Fruit fly (Drosophila melanogaster) whole organism, embryonic: ENCODE data around the gene CG15445.

Source experiments
- Atf-2 ChIP-seq: fragments of 200-800 bp; sonication (Bioruptor generic); optimal IDR thresholded peaks from 2 replicates; lab custom pipeline; 2016; ENCODE audit warnings: missing biosample characterization, missing genetic modification characterization
- CG12071 ChIP-seq: fragments of 200-800 bp; sonication (Bioruptor generic); optimal IDR thresholded peaks from 3 replicates; lab custom pipeline; 2018; ENCODE audit warnings: missing biosample characterization, mild to moderate bottlenecking, missing genetic modification characterization
- CG13123 ChIP-seq: fragments of 200-800 bp; sonication (Bioruptor generic); optimal IDR thresholded peaks from 2 replicates; lab custom pipeline; 2016; ENCODE audit warnings: missing biosample characterization, missing genetic modification characterization
- CG14050 ChIP-seq: fragments of 200-800 bp; sonication (Bioruptor generic); IDR thresholded peaks from 3 replicates; pipeline ENCODE4 v1.3.6; 2022; ENCODE audit warnings: missing biosample characterization, missing genetic modification characterization
- CG17612 ChIP-seq: fragments of 200-800 bp; sonication (Bioruptor generic); IDR thresholded peaks from 2 replicates; pipeline ENCODE4 v1.3.6; 2022; ENCODE audit warnings: missing biosample characterization, missing genetic modification characterization
- CG2199 ChIP-seq: fragments of 200-800 bp; sonication (Bioruptor generic); IDR thresholded peaks from 3 replicates; pipeline ENCODE4 v1.3.6; 2022; ENCODE audit warnings: missing biosample characterization, missing genetic modification characterization
- CG31365 ChIP-seq: fragments of 200-800 bp; sonication (Bioruptor generic); optimal IDR thresholded peaks from 2 replicates; lab custom pipeline; 2018; ENCODE audit warnings: missing biosample characterization, mild to moderate bottlenecking, missing genetic modification characterization
- CG4404 ChIP-seq: fragments of 200-800 bp; sonication (Bioruptor generic); IDR thresholded peaks from 2 replicates; pipeline ENCODE4 v1.3.6; 2022; ENCODE audit warnings: missing biosample characterization, missing genetic modification characterization
- CG4424 ChIP-seq: fragments of 200-800 bp; sonication (Bioruptor generic); optimal IDR thresholded peaks from 3 replicates; lab custom pipeline; 2016; ENCODE audit warnings: missing biosample characterization, missing genetic modification characterization
- CG4820 ChIP-seq: fragments of 200-800 bp; sonication (Bioruptor generic); optimal IDR thresholded peaks from 3 replicates; lab custom pipeline; 2016; ENCODE audit warnings: missing biosample characterization, missing genetic modification characterization
- CG6791 ChIP-seq: fragments of 200-800 bp; sonication (Bioruptor generic); IDR thresholded peaks from 3 replicates; pipeline ENCODE4 v1.3.6; 2022; ENCODE audit warnings: missing biosample characterization, missing genetic modification characterization; ENCODE audit not compliant: partially characterized antibody
- CG8290 ChIP-seq, 3 experiments: fragments of 200-800 bp; sonication (Bioruptor generic); optimal IDR thresholded peaks; 2 replicates each; lab custom pipeline; 2016 to 2019; ENCODE audit warnings: missing biosample characterization in 3 of 3, missing genetic modification characterization in 3 of 3, mild to moderate bottlenecking in 2 of 3, moderate library complexity in 1 of 3
- CG8359 ChIP-seq: fragments of 200-800 bp; sonication (Bioruptor generic); optimal IDR thresholded peaks from 2 replicates; lab custom pipeline; 2017; ENCODE audit warnings: missing biosample characterization, mild to moderate bottlenecking, missing genetic modification characterization, borderline replicate concordance
- Deaf1 ChIP-seq: fragments of 200-800 bp; optimal IDR thresholded peaks from 3 replicates; lab custom pipeline; 2019; ENCODE audit warnings: missing biosample characterization, mild to moderate bottlenecking, missing genetic modification characterization, moderate library complexity
- Dfd ChIP-seq, 2 experiments: fragments of >200 bp; optimal IDR thresholded peaks; 2 replicates each; lab custom pipeline; 2017; ENCODE audit warnings: missing biosample characterization in 2 of 2, missing genetic modification characterization in 2 of 2
- Ets65A ChIP-seq: fragments of 200-800 bp; sonication (Bioruptor generic); peaks from one replicate; lab custom pipeline; 2016; ENCODE audit warnings: missing biosample characterization, missing genetic modification characterization
- GATAe ChIP-seq: fragments of 200-800 bp; sonication (Bioruptor generic); conservative IDR thresholded peaks from 2 replicates; pipeline ENCODE4 v1.3.6; 2022; ENCODE audit warnings: missing biosample characterization, missing genetic modification characterization
- NC2α ChIP-seq: fragments of 200-800 bp; sonication (Bioruptor generic); optimal IDR thresholded peaks from 2 replicates; lab custom pipeline; 2016; ENCODE audit warnings: missing biosample characterization, missing genetic modification characterization
- Nf-YB ChIP-seq: fragments of 200-800 bp; sonication (Bioruptor generic); optimal IDR thresholded peaks from 3 replicates; lab custom pipeline; 2019; ENCODE audit warnings: missing biosample characterization, mild to moderate bottlenecking, missing genetic modification characterization, moderate library complexity
- Sin3A ChIP-seq: fragments of >200 bp; optimal IDR thresholded peaks from 2 replicates; lab custom pipeline; 2018
- Usf ChIP-seq: fragments of 200-800 bp; sonication (Bioruptor generic); optimal IDR thresholded peaks from 2 replicates; lab custom pipeline; 2017; ENCODE audit warnings: missing genotype, missing biosample characterization, missing genetic modification characterization
- abd-A ChIP-seq: fragments of 200-800 bp; sonication (Bioruptor generic); optimal IDR thresholded peaks from 3 replicates; lab custom pipeline; 2019; ENCODE audit warnings: missing biosample characterization, mild to moderate bottlenecking, missing genetic modification characterization, moderate library complexity
- bsh ChIP-seq, 2 experiments: fragments of 200-800 bp; sonication (Bioruptor generic); optimal IDR thresholded peaks; 2 replicates each; lab custom pipeline; 2017 to 2018; ENCODE audit warnings: mild to moderate bottlenecking in 2 of 2, missing biosample characterization in 2 of 2, missing genetic modification characterization in 2 of 2, moderate library complexity in 1 of 2
- cad ChIP-seq: fragments of >200 bp; optimal IDR thresholded peaks from 2 replicates; lab custom pipeline; 2017; ENCODE audit warnings: missing biosample characterization, missing genetic modification characterization
- cwo ChIP-seq: fragments of 200-800 bp; sonication (Bioruptor generic); optimal IDR thresholded peaks from 3 replicates; lab custom pipeline; 2017; ENCODE audit warnings: missing biosample characterization, missing genetic modification characterization, mild to moderate bottlenecking, moderate library complexity, missing genetic modification reagents
- dpn ChIP-seq, 2 experiments: fragments of 200-800 bp; sonication (Bioruptor generic); optimal IDR thresholded peaks; 3 replicates each; lab custom pipeline; 2016; ENCODE audit warnings: missing biosample characterization in 2 of 2, missing genetic modification characterization in 2 of 2
- gfzf ChIP-seq: fragments of 200-800 bp; sonication (Bioruptor generic); optimal IDR thresholded peaks from 2 replicates; lab custom pipeline; 2016; ENCODE audit warnings: missing biosample characterization, mild to moderate bottlenecking, missing genetic modification characterization, moderate library complexity
- nerfin-1 ChIP-seq: fragments of 200-800 bp; sonication (Bioruptor generic); optimal IDR thresholded peaks from 3 replicates; lab custom pipeline; 2019; ENCODE audit warnings: missing biosample characterization, mild to moderate bottlenecking, missing genetic modification characterization, moderate library complexity
- pum ChIP-seq: fragments of 200-800 bp; sonication (Bioruptor generic); optimal IDR thresholded peaks from 2 replicates; lab custom pipeline; 2016; ENCODE audit warnings: missing biosample characterization, missing genetic modification characterization
- scrt ChIP-seq: fragments of 200-800 bp; sonication (Bioruptor generic); optimal IDR thresholded peaks from 2 replicates; lab custom pipeline; 2018; ENCODE audit warnings: missing biosample characterization, mild to moderate bottlenecking, missing genetic modification characterization, moderate library complexity
- sens ChIP-seq: fragments of 200-800 bp; sonication (Bioruptor generic); peaks from one replicate; lab custom pipeline; 2016; ENCODE audit warnings: missing biosample characterization, missing genetic modification characterization
- ssp ChIP-seq: fragments of 200-800 bp; sonication (Bioruptor generic); IDR thresholded peaks from 2 replicates; pipeline ENCODE4 v1.3.6; 2022; ENCODE audit warnings: missing biosample characterization, missing genetic modification characterization
- stwl ChIP-seq: fragments of 200-800 bp; sonication (Bioruptor generic); optimal IDR thresholded peaks from 3 replicates; lab custom pipeline; 2018; ENCODE audit warnings: missing biosample characterization, mild to moderate bottlenecking, missing genetic modification characterization, moderate library complexity
- tin ChIP-seq: fragments of 200-800 bp; sonication (Bioruptor generic); optimal IDR thresholded peaks from 3 replicates; lab custom pipeline; 2016; ENCODE audit warnings: missing biosample characterization, missing genetic modification characterization
- tna ChIP-seq: fragments of 200-800 bp; sonication (Bioruptor generic); IDR thresholded peaks from 2 replicates; pipeline ENCODE4 v1.3.6; 2022; ENCODE audit warnings: missing biosample characterization, missing genetic modification characterization; ENCODE audit not compliant: partially characterized antibody
- vnd ChIP-seq: fragments of 200-800 bp; sonication (Bioruptor generic); IDR thresholded peaks from 3 replicates; pipeline ENCODE4 v1.3.6; 2022; ENCODE audit warnings: missing biosample characterization, missing genetic modification characterization; ENCODE audit not compliant: partially characterized antibody

Gene CG15445

dm6 chrX:21080335-21080734, 36.6 kb upstream of the CG15445 start (continued):
- no peak for TF ChIP-seq Nf-YB (GFP tag; lab: Kevin White, UChicago)
- TF ChIP-seq gfzf (GFP tag; lab: Kevin White, UChicago), result peak; percentile 13
- TF ChIP-seq nerfin-1, result no peak
- peak; percentile 70 for TF ChIP-seq stwl (tag; lab: Kevin White, UChicago)
- no peak for TF ChIP-seq GATAe (GFP tag; lab: Robert Waterston, UW)
- TF ChIP-seq CG8359, result no peak
- no peak for TF ChIP-seq vnd (GFP tag; lab: Robert Waterston, UW)
- no peak for TF ChIP-seq Atf-2 (GFP tag; lab: Kevin White, UChicago)
- no peak for TF ChIP-seq tna (GFP tag; lab: Robert Waterston, UW)

- no peak for TF ChIP-seq tin (GFP tag; lab: Kevin White, UChicago)
- no peak for TF ChIP-seq bsh (GFP tag; optimal IDR thresholded peaks at IDR 0.05; lab: Kevin White, UChicago)
- no peak for TF ChIP-seq pum (GFP tag; lab: Kevin White, UChicago)
- TF ChIP-seq dpn (GFP tag; optimal IDR thresholded peaks at IDR 0.05; lab: Kevin White, UChicago), result no peak
- TF ChIP-seq CG4424 (GFP tag; lab: Kevin White, UChicago), result no peak
- TF ChIP-seq cwo (GFP tag; lab: Kevin White, UChicago), result no peak
- TF ChIP-seq cad (GFP tag; lab: Kevin White, UChicago), result no peak
- TF ChIP-seq CG14050 (GFP tag; lab: Robert Waterston, UW), result no peak
- TF ChIP-seq stwl (tag; lab: Kevin White, UChicago), result peak; percentile 67
- no peak for TF ChIP-seq NC2α (GFP tag; lab: Kevin White, UChicago)
- peak in 1 of 2 experiments; percentile 61 for TF ChIP-seq Dfd (GFP tag; optimal IDR thresholded peaks at IDR 0.05; lab: Kevin White, UChicago)
- no peak for TF ChIP-seq scrt (GFP tag; lab: Kevin White, UChicago)
- TF ChIP-seq CG8290 (GFP tag; optimal IDR thresholded peaks at IDR 0.05; lab: Kevin White, UChicago), result peak; percentile 59
- peak in 1 of 2 experiments; percentile 55 for TF ChIP-seq CG8290 (tag; optimal IDR thresholded peaks at IDR 0.05; lab: Kevin White, UChicago)
- peak; percentile 7 for TF ChIP-seq sens (GFP tag; lab: Kevin White, UChicago)
- no peak for TF ChIP-seq Usf
- TF ChIP-seq ssp (GFP tag; lab: Robert Waterston, UW), result no peak
- TF ChIP-seq Ets65A, result peak; percentile 22
- peak; percentile 93 for TF ChIP-seq CG31365 (tag; lab: Kevin White, UChicago)
- TF ChIP-seq CG2199 (GFP tag; lab: Robert Waterston, UW), result 0 out of 3 replicates have a peak, but pooled peaks have one; percentile 47
- TF ChIP-seq CG6791 (GFP tag; lab: Robert Waterston, UW), result 0 out of 3 replicates have a peak, but pooled peaks have one; percentile 27
These were observed 33.7 kb upstream of the CG15445 start for dm6 chrX:21083246-21083645.

dm6 chrX:21093544-21093943, 23.4 kb upstream of the CG15445 start, which contains the start of gene stg1:
Gene stg1, plus strand, starts transcription at chrX:21093844.
- TF ChIP-seq CG12071 (GFP tag; lab: Kevin White, UChicago) (no peak), Deaf1 (peak; percentile 56)

dm6 chrX:21102106-21102505, 14.9 kb upstream of the CG15445 start, which contains the start of gene CG15446:
Gene CG15446, minus strand, starts transcription at chrX:21102206.
- TF ChIP-seq sens (GFP tag; lab: Kevin White, UChicago) (peak; percentile 26), abd-A (tag; lab: Kevin White, UChicago) (no peak), CG4820 (GFP tag; lab: Kevin White, UChicago) (no peak)

dm6 chrX:21106269-21106668, 10.7 kb upstream of the CG15445 start, which contains the start of gene CG1503:
Gene CG1503, minus strand, starts transcription at chrX:21106369.
- TF ChIP-seq CG8290 (GFP tag; optimal IDR thresholded peaks at IDR 0.05; lab: Kevin White, UChicago) (no peak), CG8290 (tag; optimal IDR thresholded peaks at IDR 0.05; lab: Kevin White, UChicago) (no peak), CG13123 (GFP tag; lab: Kevin White, UChicago) (no peak), CG17612 (GFP tag; lab: Robert Waterston, UW) (no peak), Sin3A (lab: Kevin White, UChicago) (no peak), CG4404 (GFP tag; lab: Robert Waterston, UW) (no peak)
